Worm (Caenorhabditis elegans): ENCODE results near the gene T15B7.14.

DNA sequence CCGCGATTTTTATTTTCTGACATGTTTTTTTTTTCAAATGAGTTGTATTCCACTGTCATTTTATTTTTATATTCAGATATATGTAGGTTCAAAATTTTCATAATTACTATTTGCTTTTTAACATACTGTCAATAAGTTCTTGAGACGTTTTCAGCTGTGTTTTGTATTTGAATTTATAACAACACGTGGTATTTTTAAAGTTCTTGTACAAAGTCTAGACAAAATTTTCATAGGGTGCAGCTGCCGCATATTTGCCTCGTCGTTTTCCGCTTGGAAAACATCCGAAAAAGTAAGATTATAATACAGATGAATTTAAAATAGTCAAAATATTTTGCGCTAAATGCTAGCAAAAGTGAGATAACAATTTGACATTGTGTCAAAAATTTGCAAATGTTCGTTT, 6.4 kb downstream of the T15B7.14 start, which contains the start of gene dmsr-15:
- TF ChIP-seq madf-8 (GFP tag; conservative IDR thresholded peaks at IDR 0.05) (no peak), mes-4 (tag; optimal IDR thresholded peaks at IDR 0.05) (no peak), Y56A3A.18 (GFP tag; IDR thresholded peaks at IDR 0.05) (no peak), ztf-28 (GFP tag; IDR thresholded peaks at IDR 0.05) (no peak), D2030.7 (GFP tag; IDR thresholded peaks at IDR 0.05) (no peak), mxl-1 (tag; optimal IDR thresholded peaks at IDR 0.05) (no peak), snpc-4 (GFP tag; optimal IDR thresholded peaks at IDR 0.05) (no peak), snpc-4 (tag; optimal IDR thresholded peaks at IDR 0.05) (no peak), ztf-22 (GFP tag; optimal IDR thresholded peaks at IDR 0.05) (no peak), K11D2.4 (GFP tag; IDR thresholded peaks at IDR 0.05) (no peak), mcd-1 (GFP tag; IDR thresholded peaks at IDR 0.05) (no peak), ama-1 (optimal IDR thresholded peaks at IDR 0.05) (no peak), ama-1 (GFP tag; optimal IDR thresholded peaks at IDR 0.05) (no peak), ztf-6 (GFP tag; IDR thresholded peaks at IDR 0.05) (no peak), unc-62 (GFP tag; optimal IDR thresholded peaks at IDR 0.05) (no peak), hrde-1 (tag; optimal IDR thresholded peaks at IDR 0.05; ENCODE audit: borderline replicate concordance) (no peak)

All from whole organism, young adult.